Worm (Caenorhabditis elegans): ENCODE results near the gene srbc-42.

ce11 chrV:2156830-2157229 is 34.2 kb downstream of the srbc-42 start, which contains the start of gene srbc-22:
- TF ChIP-seq him-1 (tag; optimal IDR thresholded peaks at IDR 0.05) = no peak
- no peak for TF ChIP-seq dao-5 (tag; optimal IDR thresholded peaks at IDR 0.05)
- no peak for TF ChIP-seq W03F9.2 (tag; optimal IDR thresholded peaks at IDR 0.05)
